Fruit fly (Drosophila melanogaster): ENCODE results near the gene CG14636.

dm6 chr3R:4246578-4247070, 31.5 kb upstream of the CG14636 start, which contains the start of gene TwdlF:
- TF ChIP-seq CG32006 (GFP tag; optimal IDR thresholded peaks at IDR 0.05) (no peak), Gug (GFP tag; IDR thresholded peaks at IDR 0.05) (no peak), topi (GFP tag; optimal IDR thresholded peaks at IDR 0.05) (no peak), CG8632 (GFP tag; optimal IDR thresholded peaks at IDR 0.05) (no peak), Lpt (GFP tag; optimal IDR thresholded peaks at IDR 0.05) (no peak), CG8119 (GFP tag; IDR thresholded peaks at IDR 0.05) (no peak)
